Fruit fly (Drosophila melanogaster): ENCODE results near the gene CG13305.

The CG13305 gene

DNA sequence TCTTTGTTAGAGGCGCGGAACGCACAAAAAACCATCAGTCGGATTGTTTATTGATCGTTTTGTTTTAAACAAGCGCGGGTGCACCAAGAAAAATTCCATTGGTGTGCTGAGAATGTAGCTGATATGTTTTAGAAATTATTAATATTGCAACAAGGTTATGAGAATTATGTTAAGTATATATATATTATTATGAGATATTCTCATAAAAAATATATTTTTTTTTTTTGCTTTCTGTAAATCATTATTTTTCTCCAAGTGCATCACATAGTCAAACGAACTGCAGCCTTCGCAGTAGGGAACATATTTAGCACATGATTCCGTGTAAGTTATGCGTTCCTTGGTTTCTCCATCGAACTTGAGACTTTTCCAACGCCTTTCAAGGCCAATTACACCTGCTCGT is 17.7 kb downstream of the CG13305 start (continued):
- TF ChIP-seq bsh (GFP tag; optimal IDR thresholded peaks at IDR 0.05) (peak in 1 of 2 experiments; percentile 78), kah (GFP tag; optimal IDR thresholded peaks at IDR 0.05) (peak; percentile 34), CG31224 (GFP tag; IDR thresholded peaks at IDR 0.05) (peak; percentile 73), CG18599 (GFP tag; optimal IDR thresholded peaks at IDR 0.05) (peak; percentile 60), emc (GFP tag; optimal IDR thresholded peaks at IDR 0.05) (no peak), CG11398 (GFP tag; optimal IDR thresholded peaks at IDR 0.05) (no peak), CG6813 (GFP tag; optimal IDR thresholded peaks at IDR 0.05) (peak; percentile 22), H15 (GFP tag; IDR thresholded peaks at IDR 0.05) (peak; percentile 68; the same call in 1 of the 3 replicates), CG9437 (GFP tag; optimal IDR thresholded peaks at IDR 0.05) (peak; percentile 44), CG17568 (GFP tag; optimal IDR thresholded peaks at IDR 0.05) (no peak), Sox102F (GFP tag; optimal IDR thresholded peaks at IDR 0.05) (peak; percentile 68), ci (GFP tag; IDR thresholded peaks at IDR 0.05) (0 out of 3 replicates have a peak, but pooled peaks have one; percentile 57), chm (GFP tag; IDR thresholded peaks at IDR 0.05) (no peak), HLH4C (GFP tag; IDR thresholded peaks at IDR 0.05; ENCODE audit: partially characterized antibody) (no peak), row (GFP tag; IDR thresholded peaks at IDR 0.05) (peak; percentile 81), toy (GFP tag; IDR thresholded peaks at IDR 0.05) (peak; percentile 60; the same call in 1 of the 2 replicates), NK7.1 (GFP tag; optimal IDR thresholded peaks at IDR 0.05) (no peak), Antp (GFP tag; optimal IDR thresholded peaks at IDR 0.05) (no peak), h (optimal IDR thresholded peaks at IDR 0.05) (no peak), lmd (GFP tag; IDR thresholded peaks at IDR 0.05) (peak; percentile 83), CG11504 (tag; optimal IDR thresholded peaks at IDR 0.05) (peak; percentile 82), Meics (GFP tag; optimal IDR thresholded peaks at IDR 0.05) (peak; percentile 59), Adf1 (GFP tag; IDR thresholded peaks at IDR 0.05) (no peak), CG2116 (GFP tag; optimal IDR thresholded peaks at IDR 0.05) (no peak), Dip2 (GFP tag; IDR thresholded peaks at IDR 0.05) (no peak), cwo (GFP tag; optimal IDR thresholded peaks at IDR 0.05) (peak; percentile 37), Spps (tag; optimal IDR thresholded peaks at IDR 0.05) (peak; percentile 40), Dref (GFP tag; IDR thresholded peaks at IDR 0.05) (no peak), CG2120 (GFP tag; optimal IDR thresholded peaks at IDR 0.05) (no peak), CG43689 (GFP tag; IDR thresholded peaks at IDR 0.05) (no peak), CG7556 (GFP tag; optimal IDR thresholded peaks at IDR 0.05) (peak; percentile 38), CG13287 (GFP tag; IDR thresholded peaks at IDR 0.05; ENCODE audit: partially characterized antibody) (no peak), tgo (GFP tag; IDR thresholded peaks at IDR 0.05) (peak; percentile 88), crc (GFP tag; optimal IDR thresholded peaks at IDR 0.05) (no peak), chinmo (GFP tag; IDR thresholded peaks at IDR 0.05; ENCODE audit: partially characterized antibody) (no peak), YL-1 (GFP tag; optimal IDR thresholded peaks at IDR 0.05) (no peak), CG17328 (GFP tag; IDR thresholded peaks at IDR 0.05) (peak; percentile 65), gce (GFP tag; IDR thresholded peaks at IDR 0.05) (peak; percentile 65; the same call in 1 of the 3 replicates), tup (GFP tag; optimal IDR thresholded peaks at IDR 0.05) (no peak), MTF-1 (GFP tag; optimal IDR thresholded peaks at IDR 0.05; ENCODE audit: borderline replicate concordance) (no peak), Myb (GFP tag; optimal IDR thresholded peaks at IDR 0.05) (no peak), p53 (GFP tag; optimal IDR thresholded peaks at IDR 0.05) (no peak), Ssrp (tag; optimal IDR thresholded peaks at IDR 0.05) (peak; percentile 42), abd-A (tag; optimal IDR thresholded peaks at IDR 0.05) (peak; percentile 59), Scr (GFP tag; IDR thresholded peaks at IDR 0.05; ENCODE audit: partially characterized antibody) (no peak), grn (GFP tag; optimal IDR thresholded peaks at IDR 0.05) (no peak), tx (GFP tag; optimal IDR thresholded peaks at IDR 0.05) (no peak), grau (tag; optimal IDR thresholded peaks at IDR 0.05) (peak; percentile 75), Ravus (GFP tag; IDR thresholded peaks at IDR 0.05) (peak; percentile 45), sna (GFP tag; IDR thresholded peaks at IDR 0.05; ENCODE audit: partially characterized antibody) (no peak), bbx (GFP tag; IDR thresholded peaks at IDR 0.05; ENCODE audit: partially characterized antibody) (no peak)
